Fruit fly (Drosophila melanogaster) whole organism, embryonic: ENCODE results near the gene CG34179.
A peak's percentile ranks its signal among the peaks of the same experiment; 100 is the strongest.

Experiments
- Ada2b ChIP-seq: fragments of 200-800 bp; sonication (Bioruptor generic); IDR thresholded peaks from 2 replicates; pipeline ENCODE4 v1.3.6; 2022; ENCODE audit warnings: missing biosample characterization, missing genetic modification characterization
- CG10267 ChIP-seq: fragments of 200-800 bp; sonication (Bioruptor generic); optimal IDR thresholded peaks from 2 replicates; lab custom pipeline; 2018; ENCODE audit warnings: missing biosample characterization, mild to moderate bottlenecking, missing genetic modification characterization, moderate library complexity
- CG10462 ChIP-seq: fragments of 200-800 bp; sonication (Bioruptor generic); optimal IDR thresholded peaks from 2 replicates; lab custom pipeline; 2016; ENCODE audit warnings: missing biosample characterization, missing genetic modification characterization
- CG10565 ChIP-seq: fragments of 200-800 bp; sonication (Bioruptor generic); optimal IDR thresholded peaks from 3 replicates; lab custom pipeline; 2016; ENCODE audit warnings: missing biosample characterization, mild to moderate bottlenecking, missing genetic modification characterization
- CG12104 ChIP-seq: fragments of 200-800 bp; sonication (Bioruptor generic); optimal IDR thresholded peaks from 3 replicates; lab custom pipeline; 2016; ENCODE audit warnings: missing biosample characterization, missing genetic modification characterization
- CG12155 ChIP-seq: fragments of 200-800 bp; sonication (Bioruptor generic); optimal IDR thresholded peaks from 3 replicates; lab custom pipeline; 2016; ENCODE audit warnings: missing biosample characterization, missing genetic modification characterization
- CG12659 ChIP-seq: fragments of 200-800 bp; sonication (Bioruptor generic); optimal IDR thresholded peaks from 3 replicates; lab custom pipeline; 2017; ENCODE audit warnings: mild to moderate bottlenecking, missing biosample characterization, missing genetic modification reagents, missing genetic modification characterization
- CG14710 ChIP-seq: fragments of 200-800 bp; sonication (Bioruptor generic); optimal IDR thresholded peaks from 3 replicates; lab custom pipeline; 2019; ENCODE audit warnings: missing biosample characterization, mild to moderate bottlenecking, missing genetic modification characterization, moderate library complexity
- CG1603 ChIP-seq: fragments of 200-800 bp; sonication (Bioruptor generic); optimal IDR thresholded peaks from 2 replicates; lab custom pipeline; 2019; ENCODE audit warnings: missing biosample characterization, mild to moderate bottlenecking, missing genetic modification characterization, moderate library complexity
- CG17186 ChIP-seq: fragments of 200-800 bp; sonication (Bioruptor generic); optimal IDR thresholded peaks from 3 replicates; lab custom pipeline; 2017; ENCODE audit warnings: missing biosample characterization, missing genetic modification reagents, missing genetic modification characterization
- CG18599 ChIP-seq: fragments of 200-800 bp; sonication (Bioruptor generic); optimal IDR thresholded peaks from 3 replicates; lab custom pipeline; 2017; ENCODE audit warnings: missing biosample characterization, missing genetic modification characterization, mild to moderate bottlenecking, moderate library complexity, missing genetic modification reagents
- CG2712 ChIP-seq: fragments of 200-800 bp; optimal IDR thresholded peaks from 3 replicates; lab custom pipeline; 2019; ENCODE audit warnings: missing biosample characterization, mild to moderate bottlenecking, missing genetic modification characterization, moderate library complexity
- CG30403 ChIP-seq: fragments of 200-800 bp; sonication (Bioruptor generic); optimal IDR thresholded peaks from 3 replicates; lab custom pipeline; 2016; ENCODE audit warnings: missing biosample characterization, missing genetic modification characterization
- CG5953 ChIP-seq: fragments of 200-800 bp; sonication (Bioruptor generic); IDR thresholded peaks from 2 replicates; pipeline ENCODE4 v1.3.6; 2022; ENCODE audit warnings: missing biosample characterization, missing genetic modification characterization
- CG9932 ChIP-seq: fragments of 200-800 bp; sonication (Bioruptor generic); IDR thresholded peaks from 2 replicates; pipeline ENCODE4 v1.3.6; 2022; ENCODE audit warnings: missing biosample characterization, missing genetic modification characterization
- CHES-1-like ChIP-seq: fragments of 200-800 bp; sonication (Bioruptor generic); optimal IDR thresholded peaks from 2 replicates; lab custom pipeline; 2016; ENCODE audit warnings: missing biosample characterization, missing genetic modification characterization
- D19A ChIP-seq: fragments of 200-800 bp; optimal IDR thresholded peaks from 3 replicates; lab custom pipeline; 2019; ENCODE audit warnings: missing biosample characterization, mild to moderate bottlenecking, missing genetic modification characterization, moderate library complexity
- Drgx ChIP-seq: fragments of 200-800 bp; sonication (Bioruptor generic); IDR thresholded peaks from 2 replicates; pipeline ENCODE4 v1.3.6; 2022; ENCODE audit warnings: missing biosample characterization, missing genetic modification characterization
- E2f2 ChIP-seq: fragments of 200-800 bp; sonication (Bioruptor generic); IDR thresholded peaks from 2 replicates; pipeline ENCODE4 v1.3.6; 2022; ENCODE audit warnings: missing biosample characterization, missing genetic modification characterization
- Ets97D ChIP-seq: fragments of 200-800 bp; sonication (Bioruptor generic); optimal IDR thresholded peaks from 3 replicates; lab custom pipeline; 2016; ENCODE audit warnings: missing biosample characterization, missing genetic modification characterization
- Hmr ChIP-seq: fragments of 200-800 bp; sonication (Bioruptor generic); optimal IDR thresholded peaks from 3 replicates; lab custom pipeline; 2017; ENCODE audit warnings: mild to moderate bottlenecking, missing biosample characterization, missing genetic modification reagents, missing genetic modification characterization
- Hr51 ChIP-seq, 2 experiments: fragments of 200-800 bp; sonication (Bioruptor generic); optimal IDR thresholded peaks; 2 replicates in 1 of 2; 3 replicates in 1 of 2; lab custom pipeline; 2016 to 2018; ENCODE audit warnings: missing biosample characterization in 2 of 2, missing genetic modification characterization in 2 of 2, mild to moderate bottlenecking in 1 of 2, moderate library complexity in 1 of 2
- MESR4 ChIP-seq: fragments of 200-800 bp; sonication (Bioruptor generic); optimal IDR thresholded peaks from 2 replicates; lab custom pipeline; 2018; ENCODE audit warnings: missing biosample characterization, mild to moderate bottlenecking, missing genetic modification characterization, moderate library complexity
- Mad ChIP-seq: fragments of 200-800 bp; sonication (Bioruptor generic); optimal IDR thresholded peaks from 2 replicates; lab custom pipeline; 2016; ENCODE audit warnings: missing biosample characterization, missing genetic modification characterization
- Nf-YA ChIP-seq: fragments of 200-800 bp; sonication (Bioruptor generic); IDR thresholded peaks from 2 replicates; pipeline ENCODE4 v1.3.6; 2022; ENCODE audit warnings: missing biosample characterization, missing genetic modification characterization
- Pdp1 ChIP-seq, 2 experiments: fragments of 200-800 bp; sonication (Bioruptor generic); optimal IDR thresholded peaks; 3 replicates each; lab custom pipeline; 2016; ENCODE audit warnings: missing biosample characterization in 2 of 2, missing genetic modification characterization in 2 of 2, mild to moderate bottlenecking in 1 of 2, moderate library complexity in 1 of 2
- Ptx1 ChIP-seq: fragments of 200-800 bp; sonication (Bioruptor generic); IDR thresholded peaks from 2 replicates; pipeline ENCODE4 v1.3.6; 2022; ENCODE audit warnings: missing biosample characterization, missing genetic modification characterization
- Side ChIP-seq: fragments of 200-800 bp; sonication (Bioruptor generic); optimal IDR thresholded peaks from 2 replicates; lab custom pipeline; 2016; ENCODE audit warnings: missing biosample characterization, missing genetic modification characterization
- Six4 ChIP-seq: fragments of 200-800 bp; sonication (Bioruptor generic); optimal IDR thresholded peaks from 2 replicates; lab custom pipeline; 2016; ENCODE audit warnings: missing biosample characterization, missing genetic modification characterization
- Spps ChIP-seq: fragments of 200-800 bp; sonication (Bioruptor generic); optimal IDR thresholded peaks from 2 replicates; lab custom pipeline; 2018; ENCODE audit warnings: missing biosample characterization, mild to moderate bottlenecking, missing genetic modification characterization
- Sry-β ChIP-seq: fragments of 200-800 bp; sonication (Bioruptor generic); optimal IDR thresholded peaks from 2 replicates; lab custom pipeline; 2018; ENCODE audit warnings: missing biosample characterization, mild to moderate bottlenecking, missing genetic modification characterization, moderate library complexity
- Xrp1 ChIP-seq: fragments of 200-800 bp; sonication (Bioruptor generic); IDR thresholded peaks from 2 replicates; pipeline ENCODE4 v1.3.6; 2022; ENCODE audit warnings: missing biosample characterization, missing genetic modification characterization
- amos ChIP-seq: fragments of 200-800 bp; sonication (Bioruptor generic); IDR thresholded peaks from 2 replicates; pipeline ENCODE4 v1.3.6; 2022; ENCODE audit warnings: missing biosample characterization, missing genetic modification characterization; ENCODE audit not compliant: partially characterized antibody
- bsh ChIP-seq, 2 experiments: fragments of 200-800 bp; sonication (Bioruptor generic); optimal IDR thresholded peaks; 2 replicates each; lab custom pipeline; 2017 to 2018; ENCODE audit warnings: mild to moderate bottlenecking in 2 of 2, missing biosample characterization in 2 of 2, missing genetic modification characterization in 2 of 2, moderate library complexity in 1 of 2
- chm ChIP-seq: fragments of 200-800 bp; sonication (Bioruptor generic); IDR thresholded peaks from 2 replicates; pipeline ENCODE4 v1.3.6; 2022; ENCODE audit warnings: missing biosample characterization, missing genetic modification characterization
- ci ChIP-seq: fragments of 200-800 bp; sonication (Bioruptor generic); IDR thresholded peaks from 3 replicates; pipeline ENCODE4 v1.3.6; 2022; ENCODE audit warnings: missing biosample characterization, missing genetic modification characterization
- corto ChIP-seq: fragments of 200-800 bp; sonication (Bioruptor generic); optimal IDR thresholded peaks from 2 replicates; lab custom pipeline; 2016; ENCODE audit warnings: missing biosample characterization, mild to moderate bottlenecking, missing genetic modification characterization, moderate library complexity
- dimm ChIP-seq: fragments of 200-800 bp; sonication (Bioruptor generic); IDR thresholded peaks from 2 replicates; pipeline ENCODE4 v1.3.6; 2022; ENCODE audit warnings: missing biosample characterization, missing genetic modification characterization
- dm ChIP-seq: fragments of 200-800 bp; sonication (Bioruptor generic); optimal IDR thresholded peaks from 3 replicates; lab custom pipeline; 2016; ENCODE audit warnings: missing biosample characterization, missing genetic modification characterization
- dmrt99B ChIP-seq: fragments of 200-800 bp; sonication (Bioruptor generic); optimal IDR thresholded peaks from 2 replicates; lab custom pipeline; 2018; ENCODE audit warnings: missing biosample characterization, mild to moderate bottlenecking, missing genetic modification characterization, moderate library complexity
- esg ChIP-seq: fragments of 200-800 bp; sonication (Bioruptor generic); conservative IDR thresholded peaks from 2 replicates; pipeline ENCODE4 v1.3.6; 2022; ENCODE audit warnings: missing biosample characterization, missing genetic modification characterization
- fd96Cb ChIP-seq: fragments of 200-800 bp; sonication (Bioruptor generic); optimal IDR thresholded peaks from 2 replicates; lab custom pipeline; 2018; ENCODE audit warnings: missing biosample characterization, mild to moderate bottlenecking, missing genetic modification characterization, moderate library complexity
- gro ChIP-seq: fragments of 200-800 bp; sonication (Bioruptor generic); optimal IDR thresholded peaks from 2 replicates; lab custom pipeline; 2016; ENCODE audit warnings: missing biosample characterization, missing genetic modification characterization
- phol ChIP-seq: fragments of 200-800 bp; sonication (Bioruptor generic); optimal IDR thresholded peaks from 3 replicates; lab custom pipeline; 2018; ENCODE audit warnings: missing biosample characterization, mild to moderate bottlenecking, missing genetic modification characterization, moderate library complexity
- pita ChIP-seq: fragments of 200-800 bp; sonication (Bioruptor generic); optimal IDR thresholded peaks from 2 replicates; lab custom pipeline; 2017; ENCODE audit warnings: missing biosample characterization, mild to moderate bottlenecking, missing genetic modification characterization
- pzg ChIP-seq: fragments of 200-800 bp; sonication (Bioruptor generic); optimal IDR thresholded peaks from 3 replicates; lab custom pipeline; 2018; ENCODE audit warnings: missing biosample characterization, mild to moderate bottlenecking, missing genetic modification characterization, moderate library complexity
- row ChIP-seq: fragments of 200-800 bp; sonication (Bioruptor generic); IDR thresholded peaks from 3 replicates; pipeline ENCODE4 v1.3.6; 2022; ENCODE audit warnings: missing biosample characterization, missing genetic modification characterization
- sisA ChIP-seq: fragments of 200-800 bp; sonication (Bioruptor generic); IDR thresholded peaks from 2 replicates; pipeline ENCODE4 v1.3.6; 2022; ENCODE audit warnings: missing biosample characterization, missing genetic modification characterization
- slbo ChIP-seq: fragments of 200-800 bp; sonication (Bioruptor generic); IDR thresholded peaks from 2 replicates; pipeline ENCODE4 v1.3.6; 2022; ENCODE audit warnings: missing biosample characterization, missing genetic modification characterization

CG34179 gene

dm6 chr2L:6028712-6029111 lies 19.8 kb downstream of the CG34179 start (continued):
- TF ChIP-seq CG1603 (peak; percentile 38), Nf-YA (GFP tag; lab: Robert Waterston, UW) (0 out of 2 replicates have a peak, but pooled peaks have one; percentile 10), sisA (GFP tag; lab: Robert Waterston, UW) (peak; percentile 49), chm (0 out of 2 replicates have a peak, but pooled peaks have one; percentile 37), Drgx (0 out of 2 replicates have a peak, but pooled peaks have one; percentile 9), row (peak; percentile 61), Hr51 (GFP tag; optimal IDR thresholded peaks at IDR 0.05; lab: Kevin White, UChicago) (peak in 1 of 2 experiments; percentile 7), slbo (GFP tag; lab: Robert Waterston, UW) (0 out of 2 replicates have a peak, but pooled peaks have one; percentile 35), bsh (GFP tag; optimal IDR thresholded peaks at IDR 0.05; lab: Kevin White, UChicago) (peak in 1 of 2 experiments; percentile 36), Spps (tag; lab: Kevin White, UChicago) (no peak), Mad (no peak), amos (GFP tag; lab: Robert Waterston, UW) (no peak), fd96Cb (tag; lab: Kevin White, UChicago) (peak; percentile 11), CG18599 (GFP tag; lab: Kevin White, UChicago) (peak; percentile 8), Ada2b (GFP tag; lab: Robert Waterston, UW) (peak; percentile 34), esg (GFP tag; lab: Robert Waterston, UW) (peak; percentile 34; the same call in 1 of the 2 replicates), dimm (0 out of 2 replicates have a peak, but pooled peaks have one; percentile 35), CG10462 (no peak), Hmr (GFP tag; lab: Kevin White, UChicago) (peak; percentile 12), CG30403 (GFP tag; lab: Kevin White, UChicago) (peak; percentile 5), Ptx1 (GFP tag; lab: Robert Waterston, UW) (peak; percentile 43; the same call in 1 of the 2 replicates), ci (GFP tag; lab: Robert Waterston, UW) (peak; percentile 73), E2f2 (0 out of 2 replicates have a peak, but pooled peaks have one; percentile 11)

dm6 chr2L:6024345-6024907 lies 24.1 kb downstream of the CG34179 start, which contains the start of gene CG9107:
CG9107 (minus strand) TSS chr2L:6024539.
- no peak for TF ChIP-seq CG5953
- TF ChIP-seq CHES-1-like = peak; percentile 32
- TF ChIP-seq dmrt99B (tag; lab: Kevin White, UChicago) = no peak
- peak; percentile 6 for TF ChIP-seq CG2712 (tag; lab: Kevin White, UChicago)
- TF ChIP-seq CG10565 (GFP tag; lab: Kevin White, UChicago) = no peak
- no peak for TF ChIP-seq Six4
- TF ChIP-seq CG10267 (tag; lab: Kevin White, UChicago) = peak; percentile 34
- peak; percentile 39 for TF ChIP-seq MESR4
- TF ChIP-seq pita = peak; percentile 28
- TF ChIP-seq corto (GFP tag; lab: Kevin White, UChicago) = no peak
- TF ChIP-seq gro (GFP tag; lab: Kevin White, UChicago) = no peak
- peak; percentile 92 for TF ChIP-seq pzg (GFP tag; lab: Kevin White, UChicago)
- TF ChIP-seq CG9932 (GFP tag; lab: Robert Waterston, UW) = no peak
- TF ChIP-seq Sry-β (GFP tag; lab: Kevin White, UChicago) = no peak
- TF ChIP-seq CG17186 (GFP tag; lab: Kevin White, UChicago) = peak; percentile 58
- peak; percentile 12 for TF ChIP-seq Ets97D (GFP tag; lab: Kevin White, UChicago)
- TF ChIP-seq ci (GFP tag; lab: Robert Waterston, UW) = peak; percentile 42; the same call in 1 of the 3 replicates
- no peak for TF ChIP-seq CG12155 (GFP tag; lab: Kevin White, UChicago)
- TF ChIP-seq Side (GFP tag; lab: Kevin White, UChicago) = no peak
- peak; percentile 92 for TF ChIP-seq dm (GFP tag; lab: Kevin White, UChicago)
- 0 out of 2 replicates have a peak, but pooled peaks have one; percentile 31 for TF ChIP-seq Xrp1
- peak; percentile 10 for TF ChIP-seq CG12659 (GFP tag; lab: Kevin White, UChicago)
- TF ChIP-seq CG12104 = no peak
- peak; percentile 36 for TF ChIP-seq D19A (tag; lab: Kevin White, UChicago)
- TF ChIP-seq CG14710 (tag; lab: Kevin White, UChicago) = peak; percentile 64
- TF ChIP-seq phol (tag; lab: Kevin White, UChicago) = peak; percentile 63
- TF ChIP-seq Pdp1 (GFP tag; optimal IDR thresholded peaks at IDR 0.05; lab: Kevin White, UChicago) = peak in 1 of 2 experiments; percentile 34
